Fruit fly (Drosophila melanogaster) S2 (cell line): ENCODE measurements around the gene CG1090.

Experiments
- CG8478 ChIP-seq: fragments of >200 bp; optimal IDR thresholded peaks from 2 replicates; lab custom pipeline; 2018
- CTCF ChIP-seq, 2 experiments: fragments of >200 bp; optimal IDR thresholded peaks; 2 replicates each; lab custom pipeline; 2018

CG1090 gene

DNA sequence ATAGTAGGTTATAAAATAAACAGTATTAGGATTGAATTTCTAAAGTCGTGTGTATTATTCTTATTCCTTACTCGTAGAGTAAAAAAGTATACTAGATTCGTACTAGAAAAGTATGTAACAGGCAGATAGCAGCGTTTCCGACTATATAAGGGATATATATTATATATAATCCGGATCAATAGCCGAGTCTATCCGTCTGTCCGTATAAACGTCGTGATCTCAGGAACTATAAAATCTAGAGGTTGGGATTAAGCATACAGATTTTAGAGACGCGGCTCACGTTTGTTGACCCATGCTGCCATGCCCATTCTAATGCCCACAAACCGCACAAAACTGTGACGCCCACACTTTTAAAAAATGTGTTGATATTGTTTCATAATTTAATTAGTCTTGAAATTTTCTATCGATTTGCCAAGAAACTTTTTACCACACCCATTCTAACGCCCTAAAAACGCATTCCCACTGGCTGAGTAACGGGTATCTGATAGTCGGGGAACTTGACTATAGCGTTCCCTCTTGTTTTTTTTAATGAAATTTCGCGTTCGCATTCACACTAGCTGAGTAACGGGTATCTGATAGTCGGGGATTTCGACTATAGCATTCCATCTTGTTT lies 42.4 kb downstream of the CG1090 start, which contains the start of gene CG9853:
CG9853 (minus strand) TSS at position 51 of the 613 bp plus-strand sequence.
- TF ChIP-seq CG8478 (no peak), CTCF (optimal IDR thresholded peaks at IDR 0.05; lab: Kevin White, UChicago) (no peak)

DNA sequence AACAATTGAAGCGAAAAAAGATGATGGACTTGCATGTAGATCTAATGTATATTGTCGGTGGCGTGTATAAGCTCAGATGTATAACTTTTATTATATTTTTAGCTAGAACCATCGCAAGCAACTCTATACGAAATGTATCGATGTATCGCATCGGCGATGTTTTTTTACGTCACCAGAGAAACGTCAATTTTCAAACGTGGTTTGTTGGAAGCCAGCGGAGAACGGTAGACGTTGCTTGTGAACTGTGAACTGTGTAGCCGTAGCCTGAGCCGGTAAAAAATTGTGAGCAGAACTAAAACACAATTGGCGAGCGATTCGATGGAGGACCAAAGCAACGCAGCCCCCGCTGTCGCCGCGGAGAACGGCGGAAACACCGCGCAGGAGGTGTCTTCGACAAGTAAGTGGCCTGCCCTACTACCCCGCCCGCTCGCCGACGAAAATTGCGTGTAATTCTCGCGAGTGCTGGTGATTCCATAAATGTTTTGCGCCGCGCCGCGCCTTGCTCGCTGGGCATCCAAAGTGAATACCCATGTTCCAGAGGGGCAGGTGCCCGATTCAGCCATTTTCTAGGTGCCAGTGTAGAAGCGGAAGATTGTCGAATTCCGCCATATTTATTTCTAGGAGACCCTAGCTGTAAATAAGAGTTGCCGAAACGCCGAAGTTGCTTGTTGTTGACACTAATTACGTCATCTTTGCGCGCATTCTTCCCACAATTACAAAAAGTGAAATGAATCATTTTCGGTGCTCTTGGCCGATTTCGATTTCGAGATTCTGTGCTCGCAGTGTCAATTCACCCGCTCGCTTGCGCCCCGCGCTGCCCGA lies 43.4 kb downstream of the CG1090 start, which contains the start of gene lost:
lost (plus strand) TSS at position 193 of the 822 bp plus-strand sequence.
- TF ChIP-seq CG8478: no peak
- no peak for TF ChIP-seq CTCF (optimal IDR thresholded peaks at IDR 0.05; lab: Kevin White, UChicago)

DNA sequence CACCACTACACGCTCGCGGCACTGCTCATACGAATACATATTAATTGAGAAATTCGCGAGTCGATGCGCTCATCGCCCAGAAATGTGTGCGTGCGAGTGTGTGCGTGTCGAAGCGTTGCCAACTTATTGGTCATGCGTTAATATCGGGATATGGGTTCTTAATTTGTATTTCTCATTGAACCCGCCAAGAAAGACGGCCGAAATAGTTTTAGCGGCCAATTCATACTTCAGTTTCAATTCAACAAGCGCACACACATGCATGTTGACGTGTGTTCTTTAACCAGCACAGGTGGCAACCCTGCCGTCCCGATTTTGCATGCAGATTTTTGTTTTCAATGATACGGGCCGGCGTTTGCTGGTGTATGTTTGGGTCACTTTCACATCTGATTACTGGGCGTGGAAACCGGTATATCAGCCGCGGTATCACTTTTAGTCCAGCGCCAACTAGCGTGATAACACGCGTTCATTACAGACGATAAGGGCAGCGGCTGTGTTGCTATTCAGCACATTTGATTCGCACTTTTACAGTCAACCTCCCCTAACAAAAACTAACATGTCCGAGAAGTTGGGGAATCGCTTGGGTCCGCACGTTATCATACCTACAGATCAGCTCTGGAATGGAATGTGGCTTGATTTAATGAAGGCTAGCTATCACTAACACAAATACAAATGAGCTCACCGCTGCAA lies 44.2 kb downstream of the CG1090 start:
- no peak for TF ChIP-seq CG8478
- no peak for TF ChIP-seq CTCF (optimal IDR thresholded peaks at IDR 0.05; lab: Kevin White, UChicago)

DNA sequence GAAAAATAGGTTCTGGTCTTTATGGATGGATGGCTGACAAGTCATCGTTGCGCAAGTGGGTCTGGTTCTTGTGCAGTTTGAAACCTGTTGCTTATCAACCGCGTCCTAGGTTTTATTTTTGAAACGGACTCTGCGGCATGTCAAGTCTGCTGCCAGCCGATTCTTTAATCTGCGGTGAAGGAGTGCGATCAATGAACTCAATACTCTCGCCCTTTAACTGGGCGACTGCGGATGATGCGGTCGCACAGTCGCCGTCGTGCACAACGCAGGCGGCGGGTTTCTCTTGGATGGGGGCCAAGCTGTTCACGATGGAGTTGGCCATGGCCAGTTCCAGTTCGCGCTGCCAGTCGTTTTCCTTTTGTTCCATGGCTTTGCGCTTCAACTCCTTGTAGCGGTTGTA lies 47.6 kb downstream of the CG1090 start:
- TF ChIP-seq CG8478 (no peak), CTCF (optimal IDR thresholded peaks at IDR 0.05; lab: Kevin White, UChicago) (no peak)

DNA sequence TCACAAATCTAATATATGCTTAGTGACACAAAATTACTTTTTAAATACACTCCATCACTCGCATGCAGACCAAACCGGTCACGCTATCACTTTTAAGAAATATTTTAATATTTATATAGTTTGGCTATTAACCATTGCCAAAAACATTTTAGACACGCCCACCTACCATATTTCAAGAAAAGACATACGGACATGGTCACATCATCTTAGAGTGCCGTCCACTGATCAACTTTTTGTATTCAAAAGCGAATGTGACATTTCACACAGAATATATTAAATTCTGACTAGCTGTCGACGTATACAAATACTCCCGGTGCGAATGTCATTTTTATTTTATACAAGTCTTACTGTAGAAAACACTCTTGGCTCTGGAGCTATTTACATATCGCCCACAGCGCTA lies 56.5 kb downstream of the CG1090 start, which contains the start of gene CG31528:
CG31528 (plus strand) TSS at position 301 of the 400 bp plus-strand sequence.
- TF ChIP-seq CTCF (optimal IDR thresholded peaks at IDR 0.05; lab: Kevin White, UChicago): no peak
